Worm (Caenorhabditis elegans) whole organism, early embryonic: ENCODE results near the gene C53C7.3.

Source experiments
- B0310.2 ChIP-seq: sonication (generic microtip); optimal IDR thresholded peaks from 2 replicates; lab custom pipeline; 2016; ENCODE audit warnings: mild to moderate bottlenecking, missing genetic modification characterization, missing compliant biosample characterization
- F13C5.2 ChIP-seq: sonication (generic microtip); optimal IDR thresholded peaks from 2 replicates; lab custom pipeline; 2017; ENCODE audit warnings: mild to moderate bottlenecking, missing genetic modification characterization, inconsistent platforms, missing compliant biosample characterization
- aly-1 ChIP-seq: sonication (generic microtip); optimal IDR thresholded peaks from 2 replicates; lab custom pipeline; 2016; ENCODE audit warnings: missing genetic modification characterization, missing compliant biosample characterization
- ama-1 ChIP-seq: fragments of 150-350 bp; optimal IDR thresholded peaks from 2 replicates; lab custom pipeline; 2014
- ceh-13 ChIP-seq: fragments of 200-800 bp; sonication (Bioruptor generic); optimal IDR thresholded peaks from 2 replicates; lab custom pipeline; 2018; ENCODE audit warnings: mild to moderate bottlenecking, missing genetic modification characterization, missing compliant biosample characterization
- ceh-36 ChIP-seq: sonication (generic microtip); optimal IDR thresholded peaks from 2 replicates; lab custom pipeline; 2016; ENCODE audit warnings: missing genetic modification characterization, inconsistent platforms, missing compliant biosample characterization
- ets-7 ChIP-seq: sonication (generic microtip); optimal IDR thresholded peaks from 2 replicates; lab custom pipeline; 2016; ENCODE audit warnings: missing genotype, missing genetic modification characterization, missing compliant biosample characterization
- flt-1 ChIP-seq: fragments of 200-800 bp; sonication (Bioruptor generic); IDR thresholded peaks from 2 replicates; pipeline ENCODE4 v1.3.6; 2022; ENCODE audit warnings: missing genetic modification characterization, missing compliant biosample characterization
- hmbx-1 ChIP-seq: sonication (generic microtip); optimal IDR thresholded peaks from 2 replicates; lab custom pipeline; 2016; ENCODE audit warnings: mild to moderate bottlenecking, missing genetic modification characterization, missing compliant biosample characterization
- hmg-4 ChIP-seq: fragments of 200-800 bp; sonication (Bioruptor generic); optimal IDR thresholded peaks from 2 replicates; lab custom pipeline; 2018; ENCODE audit warnings: mild to moderate bottlenecking, missing genetic modification characterization, missing compliant biosample characterization
- hnd-1 ChIP-seq: sonication (generic microtip); optimal IDR thresholded peaks from 2 replicates; lab custom pipeline; 2016; ENCODE audit warnings: missing genetic modification characterization, missing compliant biosample characterization
- pes-1 ChIP-seq: fragments of 200-800 bp; sonication (Bioruptor generic); IDR thresholded peaks from 2 replicates; pipeline ENCODE4 v1.3.6; 2022; ENCODE audit warnings: missing genetic modification reagents, missing genetic modification characterization, missing compliant biosample characterization
- scrt-1 ChIP-seq: fragments of 200-800 bp; sonication (Bioruptor generic); IDR thresholded peaks from 2 replicates; pipeline ENCODE4 v1.3.6; 2022; ENCODE audit warnings: missing genetic modification characterization, missing compliant biosample characterization
- sea-1 ChIP-seq: fragments of 200-800 bp; sonication (Bioruptor generic); conservative IDR thresholded peaks from 2 replicates; pipeline ENCODE4 v1.3.6; 2022; ENCODE audit warnings: missing genetic modification characterization, missing compliant biosample characterization
- tbx-11 ChIP-seq: fragments of 200-800 bp; sonication (Bioruptor generic); IDR thresholded peaks from 2 replicates; pipeline ENCODE4 v1.3.6; 2022; ENCODE audit warnings: missing genetic modification characterization, missing compliant biosample characterization
- tbx-37 ChIP-seq: fragments of 200-800 bp; sonication (Bioruptor generic); conservative IDR thresholded peaks from 2 replicates; pipeline ENCODE4 v1.3.6; 2022; ENCODE audit warnings: missing genetic modification reagents, missing genetic modification characterization, missing compliant biosample characterization
- tra-4 ChIP-seq: sonication (generic microtip); optimal IDR thresholded peaks from 2 replicates; lab custom pipeline; 2017; ENCODE audit warnings: missing genetic modification characterization, missing compliant biosample characterization

Gene C53C7.3

ce11 chrX:13021446-13021845, 26.9 kb upstream of the C53C7.3 start:
- TF ChIP-seq ceh-13 (GFP tag; lab: Kevin White, UChicago): no peak
- TF ChIP-seq scrt-1 (GFP tag; lab: Robert Waterston, UW): no peak
- TF ChIP-seq hnd-1: no peak
- no peak for TF ChIP-seq hmg-4 (GFP tag; lab: Kevin White, UChicago)
- TF ChIP-seq aly-1 (tag; lab: Kevin White, UChicago): no peak
- no peak for TF ChIP-seq F13C5.2 (tag; lab: Kevin White, UChicago)
- no peak for TF ChIP-seq B0310.2
- no peak for TF ChIP-seq ets-7
- no peak for TF ChIP-seq pes-1 (GFP tag; lab: Robert Waterston, UW)
- TF ChIP-seq hmbx-1: no peak
- TF ChIP-seq tra-4 (tag; lab: Kevin White, UChicago): no peak
- TF ChIP-seq ceh-36: no peak
- TF ChIP-seq ama-1: no peak
- TF ChIP-seq tbx-11 (GFP tag; lab: Robert Waterston, UW): no peak
- no peak for TF ChIP-seq tbx-37
- TF ChIP-seq flt-1 (GFP tag; lab: Robert Waterston, UW): no peak
- TF ChIP-seq sea-1 (GFP tag; lab: Robert Waterston, UW): no peak

ce11 chrX:13032610-13033009, 15.7 kb upstream of the C53C7.3 start, which contains the start of gene npr-10:
TSS of gene npr-10 (minus strand) at chrX:13032710.
- no peak for TF ChIP-seq aly-1 (tag; lab: Kevin White, UChicago)

ce11 chrX:13033850-13034249, 14.5 kb upstream of the C53C7.3 start:
- no peak for TF ChIP-seq sea-1 (GFP tag; lab: Robert Waterston, UW)
- no peak for TF ChIP-seq tbx-37
- no peak for TF ChIP-seq tbx-11 (GFP tag; lab: Robert Waterston, UW)
- TF ChIP-seq flt-1 (GFP tag; lab: Robert Waterston, UW): no peak
- no peak for TF ChIP-seq hnd-1
- no peak for TF ChIP-seq tra-4 (tag; lab: Kevin White, UChicago)
- no peak for TF ChIP-seq pes-1 (GFP tag; lab: Robert Waterston, UW)
- no peak for TF ChIP-seq hmbx-1
- no peak for TF ChIP-seq ceh-36
- no peak for TF ChIP-seq aly-1 (tag; lab: Kevin White, UChicago)

- TF ChIP-seq flt-1 (GFP tag; lab: Robert Waterston, UW) (no peak), ets-7 (no peak), tra-4 (tag; lab: Kevin White, UChicago) (no peak), ama-1 (no peak), ceh-13 (GFP tag; lab: Kevin White, UChicago) (no peak)
Measured at ce11 chrX:13034333-13034732, 14.0 kb upstream of the C53C7.3 start.

- TF ChIP-seq tra-4 (tag; lab: Kevin White, UChicago) (no peak), B0310.2 (no peak), scrt-1 (GFP tag; lab: Robert Waterston, UW) (no peak), flt-1 (GFP tag; lab: Robert Waterston, UW) (no peak), F13C5.2 (tag; lab: Kevin White, UChicago) (no peak), hnd-1 (no peak), hmbx-1 (no peak), hmg-4 (GFP tag; lab: Kevin White, UChicago) (no peak), ama-1 (no peak), tbx-11 (GFP tag; lab: Robert Waterston, UW) (no peak), ceh-36 (no peak), sea-1 (GFP tag; lab: Robert Waterston, UW) (no peak), ets-7 (no peak), tbx-37 (no peak), aly-1 (tag; lab: Kevin White, UChicago) (no peak), pes-1 (GFP tag; lab: Robert Waterston, UW) (no peak), ceh-13 (GFP tag; lab: Kevin White, UChicago) (no peak)
Measured at ce11 chrX:13038791-13039190, 9.6 kb upstream of the C53C7.3 start.

- TF ChIP-seq ets-7: no peak
- no peak for TF ChIP-seq ama-1
- TF ChIP-seq scrt-1 (GFP tag; lab: Robert Waterston, UW): no peak
- TF ChIP-seq pes-1 (GFP tag; lab: Robert Waterston, UW): no peak
- no peak for TF ChIP-seq sea-1 (GFP tag; lab: Robert Waterston, UW)
- TF ChIP-seq aly-1 (tag; lab: Kevin White, UChicago): no peak
- TF ChIP-seq B0310.2: no peak
- no peak for TF ChIP-seq ceh-36
- no peak for TF ChIP-seq tra-4 (tag; lab: Kevin White, UChicago)
- TF ChIP-seq flt-1 (GFP tag; lab: Robert Waterston, UW): no peak
- TF ChIP-seq tbx-37: no peak
- TF ChIP-seq F13C5.2 (tag; lab: Kevin White, UChicago): no peak
Measured at ce11 chrX:13041830-13042229, 6.5 kb upstream of the C53C7.3 start.

ce11 chrX:13046324-13046723, 2.0 kb upstream of the C53C7.3 start:
- TF ChIP-seq tbx-11 (GFP tag; lab: Robert Waterston, UW) (peak; percentile 95), B0310.2 (peak; percentile 84), aly-1 (tag; lab: Kevin White, UChicago) (peak; percentile 93), pes-1 (GFP tag; lab: Robert Waterston, UW) (peak; percentile 94), scrt-1 (GFP tag; lab: Robert Waterston, UW) (peak; percentile 95), F13C5.2 (tag; lab: Kevin White, UChicago) (peak; percentile 96), ceh-13 (GFP tag; lab: Kevin White, UChicago) (peak; percentile 81), hmbx-1 (peak; percentile 53), hmg-4 (GFP tag; lab: Kevin White, UChicago) (peak; percentile 96), sea-1 (GFP tag; lab: Robert Waterston, UW) (peak; percentile 94), ceh-36 (peak; percentile 93), hnd-1 (peak; percentile 85), flt-1 (GFP tag; lab: Robert Waterston, UW) (peak; percentile 88), tbx-37 (peak; percentile 95), ets-7 (peak; percentile 91)

ce11 chrX:13051405-13051804, 3.0 kb downstream of the C53C7.3 start, which contains the start of gene K03A11.1:
TSS of gene K03A11.1 (plus strand) at chrX:13051705.
- TF ChIP-seq pes-1 (GFP tag; lab: Robert Waterston, UW) (no peak), flt-1 (GFP tag; lab: Robert Waterston, UW) (no peak), hmg-4 (GFP tag; lab: Kevin White, UChicago) (no peak), ama-1 (no peak), hnd-1 (no peak), B0310.2 (no peak), ceh-13 (GFP tag; lab: Kevin White, UChicago) (no peak), ets-7 (no peak), sea-1 (GFP tag; lab: Robert Waterston, UW) (no peak), F13C5.2 (tag; lab: Kevin White, UChicago) (no peak)
